Worm (Caenorhabditis elegans): ENCODE data around the gene nova-1.
"Not testable (repeated sequence)": the region's sequence is repeated elsewhere in the genome, so short reads cannot be mapped to it uniquely, and the experiment has no call there.

Gene nova-1

ce11 chrV:18069195-18069594, 12.6 kb downstream of the nova-1 start:
- peak; percentile 25 for TF ChIP-seq lin-15B (tag; optimal IDR thresholded peaks at IDR 0.05)

- no peak for TF ChIP-seq unc-39 (tag; optimal IDR thresholded peaks at IDR 0.05)
Measured at ce11 chrV:18066257-18066783, 15.4 kb downstream of the nova-1 start, which contains the start of gene Y59A8B.8. Gene Y59A8B.8, minus strand, starts transcription at chrV:18066307.

ce11 chrV:18055297-18056019, 26.3 kb downstream of the nova-1 start, which contains the start of the genes Y59A8B.25 and ebp-3:
Gene Y59A8B.25, minus strand, starts transcription at chrV:18055397.
Gene ebp-3, plus strand, starts transcription at chrV:18055969.
- TF ChIP-seq unc-62 (GFP tag; optimal IDR thresholded peaks at IDR 0.05); hmg-11 (tag; optimal IDR thresholded peaks at IDR 0.05); ZK546.5 (tag; optimal IDR thresholded peaks at IDR 0.05): not testable (repeated sequence)

- TF ChIP-seq nhr-28 (tag; optimal IDR thresholded peaks at IDR 0.05) (no peak), aly-2 (tag; optimal IDR thresholded peaks at IDR 0.05) (no peak), mml-1 (tag; optimal IDR thresholded peaks at IDR 0.05) (no peak), nhr-67 (tag; optimal IDR thresholded peaks at IDR 0.05) (no peak), eor-1 (tag; optimal IDR thresholded peaks at IDR 0.05) (no peak), ztf-4 (tag; optimal IDR thresholded peaks at IDR 0.05) (no peak), elt-1 (tag; optimal IDR thresholded peaks at IDR 0.05) (no peak), tbx-2 (tag; optimal IDR thresholded peaks at IDR 0.05) (no peak), nhr-237 (tag; optimal IDR thresholded peaks at IDR 0.05) (no peak), unc-39 (tag; optimal IDR thresholded peaks at IDR 0.05) (no peak), snpc-4 (tag; optimal IDR thresholded peaks at IDR 0.05) (no peak)
Measured at ce11 chrV:18043271-18043670, 38.5 kb downstream of the nova-1 start, which contains the start of gene ebp-1. Gene ebp-1, plus strand, starts transcription at chrV:18043571.

- TF ChIP-seq aly-2 (tag; optimal IDR thresholded peaks at IDR 0.05) (no peak), nhr-11 (tag; optimal IDR thresholded peaks at IDR 0.05) (no peak), lin-15B (tag; optimal IDR thresholded peaks at IDR 0.05) (no peak), nhr-67 (tag; optimal IDR thresholded peaks at IDR 0.05) (no peak), jun-1 (tag; optimal IDR thresholded peaks at IDR 0.05) (no peak)
Measured at ce11 chrV:18022179-18022578, 59.6 kb downstream of the nova-1 start, which contains the start of gene prp-6. Gene prp-6, plus strand, starts transcription at chrV:18022479.

ce11 chrV:18021464-18021863, 60.3 kb downstream of the nova-1 start:
- TF ChIP-seq lin-15B (tag; optimal IDR thresholded peaks at IDR 0.05) (peak; percentile 40), mdl-1 (tag; optimal IDR thresholded peaks at IDR 0.05) (no peak), snpc-4 (tag; optimal IDR thresholded peaks at IDR 0.05) (peak; percentile 36)
